Fruit fly (Drosophila melanogaster): ENCODE results near the gene Rpn9.

The Rpn9 gene

DNA sequence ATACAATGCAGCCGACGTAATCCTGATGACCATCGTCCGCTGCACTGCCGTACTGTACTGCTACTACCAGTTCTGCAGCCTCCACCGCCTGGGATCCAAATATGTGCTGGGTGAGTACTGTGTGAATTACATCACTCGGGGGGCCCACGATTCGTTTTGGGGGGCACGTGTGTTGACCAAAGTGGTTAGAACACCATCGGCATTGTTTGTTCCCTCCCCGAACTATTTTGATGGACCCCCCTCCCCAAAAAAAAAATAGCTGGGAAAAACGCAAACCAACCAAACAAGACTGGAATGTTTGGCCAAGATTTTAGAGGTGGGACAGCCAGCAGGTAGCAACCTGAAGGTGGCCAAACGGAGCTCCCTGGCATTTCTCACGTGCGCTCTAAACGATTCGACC lies 14.2 kb upstream of the Rpn9 start:
- TF ChIP-seq CG12768 (GFP tag; optimal IDR thresholded peaks at IDR 0.05) = no peak
- no peak for TF ChIP-seq CG1620 (GFP tag; optimal IDR thresholded peaks at IDR 0.05)
- no peak for TF ChIP-seq cic (GFP tag; optimal IDR thresholded peaks at IDR 0.05)
- no peak for TF ChIP-seq pad (GFP tag; optimal IDR thresholded peaks at IDR 0.05)
- no peak for TF ChIP-seq Hr96 (GFP tag; optimal IDR thresholded peaks at IDR 0.05)

- TF ChIP-seq CG5204 (GFP tag; optimal IDR thresholded peaks at IDR 0.05) (no peak), bab1 (GFP tag; optimal IDR thresholded peaks at IDR 0.05) (no peak), Mnt (GFP tag; optimal IDR thresholded peaks at IDR 0.05) (no peak), cnc (optimal IDR thresholded peaks at IDR 0.05) (no peak), CG7101 (tag; optimal IDR thresholded peaks at IDR 0.05) (no peak), tj (GFP tag; optimal IDR thresholded peaks at IDR 0.05) (no peak), cic (GFP tag; optimal IDR thresholded peaks at IDR 0.05) (no peak), CG11617 (GFP tag; optimal IDR thresholded peaks at IDR 0.05) (no peak), CG33017 (tag; optimal IDR thresholded peaks at IDR 0.05) (no peak)
Observed at dm6 chr3R:23740968-23741367, 7.7 kb upstream of the Rpn9 start.

DNA sequence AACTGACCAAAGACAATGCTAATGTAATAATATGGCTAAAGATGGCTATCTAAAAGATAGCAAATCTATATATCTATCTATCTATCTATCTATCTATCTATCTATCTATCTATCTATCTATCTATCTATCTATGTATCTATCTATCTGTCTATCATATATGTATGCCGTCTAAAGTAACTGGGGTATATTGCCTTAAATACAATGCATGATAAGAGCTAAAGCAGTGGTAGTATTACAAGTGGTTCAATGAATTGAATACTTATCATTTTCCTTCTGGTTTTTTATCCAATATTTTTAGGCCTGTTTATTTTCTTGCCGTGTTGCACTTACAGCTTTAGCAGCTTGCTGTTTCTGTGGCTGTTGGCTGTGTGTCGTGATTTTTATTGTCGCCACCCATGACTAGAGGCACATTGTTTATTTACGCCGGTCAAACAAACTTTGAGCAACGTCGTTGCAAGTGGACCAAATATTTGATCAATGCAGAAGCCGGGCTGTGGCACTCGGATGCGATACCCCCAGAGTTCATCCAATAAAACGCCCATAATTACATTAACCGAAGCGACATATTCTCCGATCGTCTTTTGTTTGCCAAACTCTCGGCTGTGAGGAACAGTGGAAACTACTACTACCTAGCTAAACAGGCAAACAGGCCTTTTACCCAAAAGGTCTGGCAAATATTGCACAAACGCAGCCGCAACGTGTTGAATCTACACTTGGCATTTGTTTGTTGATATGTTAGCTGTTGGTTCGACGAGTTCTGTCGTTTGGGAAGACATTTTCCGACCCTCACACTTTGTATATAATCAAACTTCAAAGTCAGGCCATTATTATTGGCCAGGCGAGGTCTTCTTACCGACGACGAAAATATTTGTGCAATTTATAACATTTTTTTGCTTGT lies 4.7 kb upstream of the Rpn9 start:
- TF ChIP-seq cnc (optimal IDR thresholded peaks at IDR 0.05) (no peak), Clk (GFP tag; optimal IDR thresholded peaks at IDR 0.05) (no peak), CG12768 (GFP tag; optimal IDR thresholded peaks at IDR 0.05) (no peak), kay (GFP tag; ENCODE audit: borderline replicate concordance) (no peak), Crg-1 (GFP tag; optimal IDR thresholded peaks at IDR 0.05) (no peak), CG11617 (GFP tag; optimal IDR thresholded peaks at IDR 0.05) (no peak), CG5204 (GFP tag; optimal IDR thresholded peaks at IDR 0.05) (no peak), bab1 (GFP tag; optimal IDR thresholded peaks at IDR 0.05) (no peak), CG33017 (tag; optimal IDR thresholded peaks at IDR 0.05) (no peak), CG7101 (tag; optimal IDR thresholded peaks at IDR 0.05) (no peak), CG14711 (tag; optimal IDR thresholded peaks at IDR 0.05) (no peak), Hr96 (GFP tag; optimal IDR thresholded peaks at IDR 0.05) (no peak), pad (GFP tag; optimal IDR thresholded peaks at IDR 0.05) (no peak), ovo (GFP tag; optimal IDR thresholded peaks at IDR 0.05) (no peak), Mnt (GFP tag; optimal IDR thresholded peaks at IDR 0.05) (no peak), toe (GFP tag; optimal IDR thresholded peaks at IDR 0.05) (no peak), cic (GFP tag; optimal IDR thresholded peaks at IDR 0.05) (no peak), CG1620 (GFP tag; optimal IDR thresholded peaks at IDR 0.05) (no peak), CG7045 (GFP tag; optimal IDR thresholded peaks at IDR 0.05) (no peak)

DNA sequence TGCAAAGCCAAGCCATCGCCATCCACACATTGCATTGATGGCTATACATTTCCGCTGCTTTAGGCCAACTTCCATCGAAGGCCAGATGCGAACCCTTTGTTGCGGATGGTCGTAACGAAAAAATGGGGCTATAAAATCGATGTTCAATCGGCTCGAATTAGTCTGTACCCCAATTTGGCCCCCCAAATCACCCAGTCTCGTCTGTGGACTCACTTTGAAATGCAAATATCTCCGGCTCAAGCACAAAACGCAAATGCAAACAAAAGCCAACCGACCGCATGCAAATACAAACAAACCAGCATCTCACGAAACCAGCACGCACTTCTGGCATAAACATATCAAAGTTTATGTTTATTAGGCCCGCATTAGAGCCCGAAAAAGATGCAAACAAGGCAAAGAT lies 3.1 kb upstream of the Rpn9 start:
- TF ChIP-seq pad (GFP tag; optimal IDR thresholded peaks at IDR 0.05) (no peak), bab1 (GFP tag; optimal IDR thresholded peaks at IDR 0.05) (no peak), CG33017 (tag; optimal IDR thresholded peaks at IDR 0.05) (no peak), Clk (GFP tag; optimal IDR thresholded peaks at IDR 0.05) (no peak), Crg-1 (GFP tag; optimal IDR thresholded peaks at IDR 0.05) (no peak), cic (GFP tag; optimal IDR thresholded peaks at IDR 0.05) (no peak), CG11617 (GFP tag; optimal IDR thresholded peaks at IDR 0.05) (no peak), CG1620 (GFP tag; optimal IDR thresholded peaks at IDR 0.05) (no peak), cnc (optimal IDR thresholded peaks at IDR 0.05) (no peak), toe (GFP tag; optimal IDR thresholded peaks at IDR 0.05) (no peak), CG7045 (GFP tag; optimal IDR thresholded peaks at IDR 0.05) (no peak), Mnt (GFP tag; optimal IDR thresholded peaks at IDR 0.05) (no peak), CG7101 (tag; optimal IDR thresholded peaks at IDR 0.05) (no peak), kay (GFP tag; ENCODE audit: borderline replicate concordance) (no peak), Hr96 (GFP tag; optimal IDR thresholded peaks at IDR 0.05) (no peak), CG5204 (GFP tag; optimal IDR thresholded peaks at IDR 0.05) (no peak), tj (GFP tag; optimal IDR thresholded peaks at IDR 0.05) (no peak), CG14711 (tag; optimal IDR thresholded peaks at IDR 0.05) (no peak), ovo (GFP tag; optimal IDR thresholded peaks at IDR 0.05) (no peak), CG12768 (GFP tag; optimal IDR thresholded peaks at IDR 0.05) (no peak)

dm6 chr3R:23735648-23736047 lies 2.4 kb upstream of the Rpn9 start:
- no peak for TF ChIP-seq ovo (GFP tag; optimal IDR thresholded peaks at IDR 0.05)
- TF ChIP-seq Hr96 (GFP tag; optimal IDR thresholded peaks at IDR 0.05) = no peak
- no peak for TF ChIP-seq toe (GFP tag; optimal IDR thresholded peaks at IDR 0.05)
- no peak for TF ChIP-seq cnc (optimal IDR thresholded peaks at IDR 0.05)
- no peak for TF ChIP-seq CG7101 (tag; optimal IDR thresholded peaks at IDR 0.05)
- no peak for TF ChIP-seq cic (GFP tag; optimal IDR thresholded peaks at IDR 0.05)
- TF ChIP-seq bab1 (GFP tag; optimal IDR thresholded peaks at IDR 0.05) = no peak
- TF ChIP-seq Clk (GFP tag; optimal IDR thresholded peaks at IDR 0.05) = no peak
- TF ChIP-seq CG33017 (tag; optimal IDR thresholded peaks at IDR 0.05) = no peak
- no peak for TF ChIP-seq CG14711 (tag; optimal IDR thresholded peaks at IDR 0.05)

DNA sequence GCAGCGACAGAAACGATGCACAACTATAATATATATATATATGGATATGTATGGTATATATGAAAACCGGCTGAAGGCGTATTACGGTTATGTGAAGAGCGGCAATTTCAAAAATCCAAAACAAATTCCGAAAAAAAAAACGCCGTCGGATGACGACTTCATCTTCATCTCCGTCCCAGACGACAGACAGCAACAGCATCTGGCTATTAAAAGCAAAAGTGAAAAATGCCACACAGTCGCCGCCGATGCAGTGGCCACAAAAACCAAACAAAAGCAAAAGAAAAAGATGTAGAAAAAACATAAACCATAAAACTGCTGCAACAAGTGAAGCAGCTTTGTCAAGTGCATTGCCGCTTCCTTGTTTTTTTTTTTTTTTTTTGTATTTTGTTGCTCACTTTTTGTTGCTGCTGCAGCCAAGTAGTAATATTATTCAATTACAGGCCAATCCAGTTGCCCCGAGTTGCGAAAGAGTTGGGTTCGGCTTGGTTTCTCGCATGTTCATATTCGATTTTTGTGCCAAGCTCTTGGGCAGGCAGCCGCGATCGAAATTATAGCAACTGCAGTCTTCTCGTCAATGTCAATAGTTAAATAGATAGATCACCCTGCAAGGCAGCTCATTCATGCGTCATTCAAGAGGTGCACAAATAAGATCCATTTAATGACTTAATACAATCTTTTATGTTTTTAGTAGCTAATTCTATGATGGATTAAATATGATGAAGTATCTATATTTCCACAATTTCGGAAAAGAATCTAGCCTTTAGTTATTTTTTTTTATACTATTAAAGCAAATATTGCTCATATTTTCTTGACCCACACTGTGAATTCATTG lies 1.5 kb upstream of the Rpn9 start:
- TF ChIP-seq Hr96 (GFP tag; optimal IDR thresholded peaks at IDR 0.05) (no peak), cic (GFP tag; optimal IDR thresholded peaks at IDR 0.05) (no peak), Mnt (GFP tag; optimal IDR thresholded peaks at IDR 0.05) (no peak), CG7045 (GFP tag; optimal IDR thresholded peaks at IDR 0.05) (no peak), bab1 (GFP tag; optimal IDR thresholded peaks at IDR 0.05) (no peak), CG7101 (tag; optimal IDR thresholded peaks at IDR 0.05) (no peak), toe (GFP tag; optimal IDR thresholded peaks at IDR 0.05) (no peak)

Data from whole organism, adult.